Fruit fly (Drosophila melanogaster) whole organism, wandering third instar larva: ENCODE data around the gene CG14984.

Experiments
- Abd-B ChIP-seq: fragments of >200 bp; optimal IDR thresholded peaks from 2 replicates; lab custom pipeline; 2017; ENCODE audit warnings: missing biosample characterization, missing genetic modification characterization
- CG32264 ChIP-seq: fragments of 200-800 bp; sonication (Bioruptor generic); optimal IDR thresholded peaks from 2 replicates; lab custom pipeline; 2016; ENCODE audit warnings: missing biosample characterization, missing genetic modification characterization
- CG9705 ChIP-seq: fragments of 200-800 bp; sonication (Bioruptor generic); optimal IDR thresholded peaks from 2 replicates; lab custom pipeline; 2018; ENCODE audit warnings: missing biosample characterization, mild to moderate bottlenecking, missing genetic modification characterization
- CrebA ChIP-seq: fragments of 200-800 bp; sonication (Bioruptor generic); optimal IDR thresholded peaks from 2 replicates; lab custom pipeline; 2016; ENCODE audit warnings: missing biosample characterization, mild to moderate bottlenecking, missing genetic modification characterization, borderline replicate concordance
- Dfd ChIP-seq: fragments of >200 bp; optimal IDR thresholded peaks from 2 replicates; lab custom pipeline; 2017; ENCODE audit warnings: missing biosample characterization, missing genetic modification characterization
- GATAd ChIP-seq: sonication (Bioruptor generic); optimal IDR thresholded peaks from 2 replicates; lab custom pipeline; 2016; ENCODE audit warnings: missing biosample characterization, missing genetic modification characterization
- HLH106 ChIP-seq: fragments of 200-800 bp; optimal IDR thresholded peaks from 3 replicates; lab custom pipeline; 2019; ENCODE audit warnings: missing biosample characterization, mild to moderate bottlenecking, missing genetic modification characterization, moderate library complexity
- Hr78 ChIP-seq: fragments of >200 bp; optimal IDR thresholded peaks from 2 replicates; lab custom pipeline; 2017; ENCODE audit warnings: missing biosample characterization, missing genetic modification characterization
- Hr83 ChIP-seq: fragments of 200-300 bp; sonication (Bioruptor generic); optimal IDR thresholded peaks from 2 replicates; lab custom pipeline; 2016; ENCODE audit warnings: missing biosample characterization, mild to moderate bottlenecking, missing genetic modification characterization, moderate library complexity; ENCODE audit not compliant: poor library complexity, severe bottlenecking
- Jra ChIP-seq: sonication (Bioruptor generic); optimal IDR thresholded peaks from 2 replicates; lab custom pipeline; 2016; ENCODE audit warnings: missing biosample characterization, missing genetic modification characterization
- Mio ChIP-seq: sonication (Bioruptor generic); optimal IDR thresholded peaks from 2 replicates; lab custom pipeline; 2016; ENCODE audit warnings: missing biosample characterization, missing genetic modification characterization
- Myc ChIP-seq: fragments of >200 bp; optimal IDR thresholded peaks from 2 replicates; lab custom pipeline; 2017
- N ChIP-seq: fragments of >200 bp; optimal IDR thresholded peaks from 2 replicates; lab custom pipeline; 2018; ENCODE audit warnings: missing biosample characterization, missing external identifiers, missing genetic modification characterization
- OdsH ChIP-seq: fragments of 200-800 bp; sonication (Bioruptor generic); optimal IDR thresholded peaks from 2 replicates; lab custom pipeline; 2016; ENCODE audit warnings: missing biosample characterization, mild to moderate bottlenecking, missing genetic modification characterization
- Sp1 ChIP-seq: fragments of 200-800 bp; sonication (Bioruptor generic); optimal IDR thresholded peaks from 3 replicates; lab custom pipeline; 2019; ENCODE audit warnings: missing biosample characterization, mild to moderate bottlenecking, missing genetic modification characterization, moderate library complexity
- Vsx2 ChIP-seq: fragments of 200-300, 225-300 bp; sonication (Bioruptor generic); optimal IDR thresholded peaks from 2 replicates; lab custom pipeline; 2018; ENCODE audit warnings: missing biosample characterization, missing genetic modification characterization; ENCODE audit not compliant: partially characterized antibody
- br ChIP-seq: fragments of 200-800 bp; sonication (Bioruptor generic); optimal IDR thresholded peaks from 2 replicates; lab custom pipeline; 2016; ENCODE audit warnings: missing biosample characterization, missing genetic modification characterization
- brk ChIP-seq: fragments of 200-800 bp; sonication (Bioruptor generic); optimal IDR thresholded peaks from 2 replicates; lab custom pipeline; 2016; ENCODE audit warnings: missing biosample characterization, mild to moderate bottlenecking, missing genetic modification characterization
- dl ChIP-seq, 2 experiments: fragments of 175-275, 200-275 bp in 1 of 2; fragments of 200-275 bp in 1 of 2; sonication (Bioruptor generic); optimal IDR thresholded peaks; lab custom pipeline; 2018; ENCODE audit warnings: mild to moderate bottlenecking in 2 of 2, missing biosample characterization in 2 of 2, missing genetic modification characterization in 2 of 2, moderate library complexity in 2 of 2; ENCODE audit not compliant: partially characterized antibody in 2 of 2, insufficient read depth in 1 of 2
- dmrt93B ChIP-seq: fragments of 200-800 bp; sonication (Bioruptor generic); optimal IDR thresholded peaks from 2 replicates; lab custom pipeline; 2018; ENCODE audit warnings: missing biosample characterization, mild to moderate bottlenecking, missing genetic modification characterization
- dsf ChIP-seq: sonication (Bioruptor generic); optimal IDR thresholded peaks from 2 replicates; lab custom pipeline; 2016; ENCODE audit warnings: missing biosample characterization, missing genetic modification characterization, borderline replicate concordance
- ey ChIP-seq: fragments of 200-800 bp; sonication (Bioruptor generic); optimal IDR thresholded peaks from 2 replicates; lab custom pipeline; 2016; ENCODE audit warnings: missing biosample characterization, missing genetic modification characterization
- foxo ChIP-seq, 2 experiments: fragments of 200-800 bp; sonication (Bioruptor generic); optimal IDR thresholded peaks; 2 replicates in 1 of 2; 3 replicates in 1 of 2; lab custom pipeline; 2016 to 2017; ENCODE audit warnings: missing biosample characterization in 2 of 2, missing genetic modification characterization in 2 of 2
- h ChIP-seq: fragments of 200-800 bp; sonication (Bioruptor generic); optimal IDR thresholded peaks from 3 replicates; lab custom pipeline; 2016; ENCODE audit warnings: missing biosample characterization, mild to moderate bottlenecking, missing genetic modification characterization
- jim ChIP-seq: fragments of 175-275, 200-325 bp; sonication (Bioruptor generic); optimal IDR thresholded peaks from 2 replicates; lab custom pipeline; 2016; ENCODE audit warnings: missing biosample characterization, mild to moderate bottlenecking, missing genetic modification characterization
- lola ChIP-seq: fragments of >200 bp; optimal IDR thresholded peaks from 2 replicates; lab custom pipeline; 2017; ENCODE audit warnings: missing biosample characterization, missing genetic modification characterization
- pan ChIP-seq: fragments of >200 bp; optimal IDR thresholded peaks from 2 replicates; lab custom pipeline; 2017
- psq ChIP-seq: fragments of 200-800 bp; sonication (Bioruptor generic); optimal IDR thresholded peaks from 3 replicates; lab custom pipeline; 2017; ENCODE audit warnings: missing biosample characterization, mild to moderate bottlenecking, missing genetic modification characterization, moderate library complexity
- rgr ChIP-seq: fragments of 200-800 bp; sonication (Bioruptor generic); optimal IDR thresholded peaks from 3 replicates; lab custom pipeline; 2016; ENCODE audit warnings: missing biosample characterization, mild to moderate bottlenecking, missing genetic modification characterization
- sage ChIP-seq: fragments of 200-800 bp; sonication (Bioruptor generic); optimal IDR thresholded peaks from 2 replicates; lab custom pipeline; 2016; ENCODE audit warnings: missing biosample characterization, mild to moderate bottlenecking, missing genetic modification characterization
- sv ChIP-seq: fragments of 200-800 bp; sonication (Bioruptor generic); optimal IDR thresholded peaks from 3 replicates; lab custom pipeline; 2016; ENCODE audit warnings: missing biosample characterization, missing genetic modification characterization
- tai ChIP-seq: sonication (Bioruptor generic); optimal IDR thresholded peaks from 2 replicates; lab custom pipeline; 2016; ENCODE audit warnings: missing biosample characterization, missing genetic modification characterization
- woc ChIP-seq: sonication (Bioruptor generic); optimal IDR thresholded peaks from 2 replicates; lab custom pipeline; 2016; ENCODE audit warnings: missing biosample characterization, mild to moderate bottlenecking, missing genetic modification characterization

The CG14984 gene

DNA sequence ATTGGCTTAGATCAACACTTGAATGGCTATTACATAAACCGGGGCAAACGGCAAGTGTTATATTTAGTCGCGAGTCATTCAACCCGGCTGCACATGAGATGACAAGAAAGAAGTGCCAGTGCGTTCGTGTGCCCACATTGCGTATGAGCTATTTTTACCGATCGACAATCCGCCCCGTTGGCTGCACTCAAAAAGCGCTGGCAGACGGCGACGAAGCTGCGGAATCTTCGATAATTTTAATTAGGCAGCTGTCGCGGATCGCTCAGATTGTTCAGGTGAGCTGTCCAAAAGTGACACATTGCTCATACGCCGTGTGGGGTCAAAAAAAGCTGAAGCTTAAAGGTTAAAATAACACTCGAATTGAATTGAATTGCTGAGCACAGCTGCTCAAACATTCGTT, 18.2 kb downstream of the CG14984 start:
- TF ChIP-seq dsf (GFP tag; lab: Kevin White, UChicago) (no peak), pan (lab: Kevin White, UChicago) (no peak), br (GFP tag; lab: Kevin White, UChicago) (no peak), rgr (GFP tag; lab: Kevin White, UChicago) (no peak), Hr78 (GFP tag; lab: Kevin White, UChicago) (no peak), HLH106 (no peak), N (GFP tag; lab: Kevin White, UChicago) (no peak), GATAd (no peak), lola (GFP tag; lab: Kevin White, UChicago) (no peak), jim (GFP tag; lab: Kevin White, UChicago) (no peak), CG32264 (GFP tag; lab: Kevin White, UChicago) (no peak), h (no peak), sage (GFP tag; lab: Kevin White, UChicago) (no peak), Vsx2 (GFP tag; lab: Kevin White, UChicago) (no peak), Hr83 (GFP tag; lab: Kevin White, UChicago) (no peak), foxo (GFP tag; optimal IDR thresholded peaks at IDR 0.05; lab: Kevin White, UChicago) (no peak)

DNA sequence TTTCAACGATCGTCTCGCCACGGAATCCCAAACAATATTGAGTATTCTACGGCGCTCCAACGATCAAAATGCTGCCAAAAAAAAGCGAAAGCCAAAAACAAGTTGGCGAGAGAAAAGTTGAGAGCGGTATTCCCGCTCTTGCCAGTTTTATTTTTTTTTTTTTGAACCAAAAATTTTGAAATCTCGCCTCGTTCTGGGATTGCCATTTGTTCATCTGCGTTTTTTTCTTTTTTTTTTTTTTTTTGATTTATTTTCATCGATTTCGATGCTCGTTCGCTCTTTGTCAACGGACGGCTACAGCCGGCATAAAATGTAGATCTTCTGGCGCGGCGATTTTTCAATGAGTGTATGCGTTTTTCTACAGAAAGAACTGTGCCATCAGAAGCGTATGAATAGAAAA, 18.8 kb downstream of the CG14984 start:
- TF ChIP-seq psq (GFP tag; lab: Kevin White, UChicago) (no peak), OdsH (GFP tag; lab: Kevin White, UChicago) (no peak), tai (GFP tag; lab: Kevin White, UChicago) (no peak), Hr78 (GFP tag; lab: Kevin White, UChicago) (no peak), jim (GFP tag; lab: Kevin White, UChicago) (no peak), dmrt93B (GFP tag; lab: Kevin White, UChicago) (no peak), Vsx2 (GFP tag; lab: Kevin White, UChicago) (no peak), dsf (GFP tag; lab: Kevin White, UChicago) (no peak), rgr (GFP tag; lab: Kevin White, UChicago) (no peak), Jra (no peak), sage (GFP tag; lab: Kevin White, UChicago) (no peak), brk (GFP tag; lab: Kevin White, UChicago) (no peak), Abd-B (GFP tag; lab: Kevin White, UChicago) (no peak), CG9705 (GFP tag; lab: Kevin White, UChicago) (no peak), Mio (GFP tag; lab: Kevin White, UChicago) (no peak), ey (no peak)

dm6 chr3L:3932742-3933289, 19.5 kb downstream of the CG14984 start:
- peak; percentile 10 for TF ChIP-seq tai (GFP tag; lab: Kevin White, UChicago)
- TF ChIP-seq jim (GFP tag; lab: Kevin White, UChicago): no peak
- TF ChIP-seq, all 38 proteins: peak for 1

DNA sequence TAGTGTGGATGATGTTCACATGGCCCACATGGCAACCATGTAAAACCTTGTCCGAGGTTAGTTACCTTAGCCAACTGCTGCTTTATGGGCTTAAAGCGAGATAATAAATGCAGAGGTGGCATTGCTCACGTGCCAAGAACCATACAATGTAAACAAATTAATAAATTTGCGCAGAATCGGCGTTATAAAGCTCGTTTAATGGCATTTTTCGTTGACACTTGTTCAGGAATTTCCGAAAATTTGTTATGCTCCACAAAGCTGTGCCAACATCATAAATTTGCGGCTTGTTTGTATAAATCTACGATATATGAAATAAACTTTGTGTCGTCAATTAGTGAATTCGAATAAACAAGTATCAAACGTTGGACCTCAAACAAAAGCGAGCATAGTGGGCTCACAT, 20.6 kb downstream of the CG14984 start:
- no peak for TF ChIP-seq br (GFP tag; lab: Kevin White, UChicago)
- no peak for TF ChIP-seq woc (GFP tag; lab: Kevin White, UChicago)
- no peak for TF ChIP-seq dl (GFP tag; optimal IDR thresholded peaks at IDR 0.05; lab: Kevin White, UChicago; ENCODE audit: insufficient read depth in 1 of 2, partially characterized antibody in 2 of 2)
- no peak for TF ChIP-seq Mio (GFP tag; lab: Kevin White, UChicago)
- TF ChIP-seq sv (GFP tag; lab: Kevin White, UChicago): no peak
- no peak for TF ChIP-seq Sp1
- no peak for TF ChIP-seq foxo (GFP tag; optimal IDR thresholded peaks at IDR 0.05; lab: Kevin White, UChicago)
- TF ChIP-seq CG9705 (GFP tag; lab: Kevin White, UChicago): no peak
- no peak for TF ChIP-seq psq (GFP tag; lab: Kevin White, UChicago)
- no peak for TF ChIP-seq Dfd (GFP tag; lab: Kevin White, UChicago)
- no peak for TF ChIP-seq lola (GFP tag; lab: Kevin White, UChicago)

DNA sequence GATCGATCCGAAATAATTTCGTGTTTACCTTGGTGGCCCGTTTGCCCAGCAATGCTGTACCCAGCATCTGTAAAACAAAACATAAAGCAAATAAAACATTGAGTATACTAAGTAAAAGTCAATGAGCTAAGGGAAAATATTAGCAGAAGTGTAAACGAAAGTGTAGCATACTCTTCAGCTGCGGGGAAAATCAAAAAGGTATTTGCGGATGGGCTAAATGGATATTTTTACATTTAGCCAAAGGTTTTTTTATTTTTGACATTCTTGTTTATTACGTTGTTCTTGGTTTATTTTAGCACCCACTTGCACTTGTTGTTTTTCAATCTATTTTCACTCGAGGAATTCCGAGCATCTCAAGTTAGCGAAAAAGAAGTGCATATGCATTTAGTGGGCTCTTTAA, 21.4 kb downstream of the CG14984 start:
- TF ChIP-seq brk (GFP tag; lab: Kevin White, UChicago) (no peak), GATAd (no peak), tai (GFP tag; lab: Kevin White, UChicago) (peak; percentile 36), Myc (lab: Kevin White, UChicago) (peak; percentile 60), Dfd (GFP tag; lab: Kevin White, UChicago) (no peak), dl (GFP tag; optimal IDR thresholded peaks at IDR 0.05; lab: Kevin White, UChicago; ENCODE audit: insufficient read depth in 1 of 2, partially characterized antibody in 2 of 2) (no peak), CrebA (GFP tag; lab: Kevin White, UChicago) (no peak)
